Worm (Caenorhabditis elegans) whole organism, L2 larva: ENCODE data around the gene nhr-275.
"Not testable (repeated sequence)": the region's sequence is repeated elsewhere in the genome, so short reads cannot be mapped to it uniquely, and the experiment has no call there.

Source experiments
- C34F6.9 ChIP-seq: fragments of 150-350 bp; optimal IDR thresholded peaks from 2 replicates; lab custom pipeline; 2014; ENCODE audit warnings: missing biosample characterization, missing genetic modification characterization
- F13H6.1 ChIP-seq: sonication (generic microtip); optimal IDR thresholded peaks from 2 replicates; lab custom pipeline; 2016; ENCODE audit warnings: missing genetic modification characterization, missing compliant biosample characterization
- R02D3.7 ChIP-seq: fragments of 150-350 bp; optimal IDR thresholded peaks from 2 replicates; lab custom pipeline; 2014; ENCODE audit warnings: missing biosample characterization, missing genetic modification characterization
- alr-1 ChIP-seq: fragments of 150-350 bp; optimal IDR thresholded peaks from 2 replicates; lab custom pipeline; 2014; ENCODE audit warnings: missing biosample characterization, missing genetic modification characterization
- ama-1 ChIP-seq: fragments of 150-350 bp; optimal IDR thresholded peaks from 2 replicates; lab custom pipeline; 2018; ENCODE audit warnings: inconsistent platforms
- blmp-1 ChIP-seq: sonication (generic microtip); optimal IDR thresholded peaks from 2 replicates; lab custom pipeline; 2017; ENCODE audit warnings: missing genetic modification characterization, mild to moderate bottlenecking, missing compliant biosample characterization, antibody characterized with exemption, moderate library complexity; ENCODE audit not compliant: insufficient read depth
- ceh-16 ChIP-seq: fragments of 150-350 bp; optimal IDR thresholded peaks from 2 replicates; lab custom pipeline; 2014; ENCODE audit warnings: missing biosample characterization, missing genetic modification characterization
- crh-2 ChIP-seq: sonication (generic microtip); optimal IDR thresholded peaks from 2 replicates; lab custom pipeline; 2017; ENCODE audit warnings: missing biosample characterization, missing genetic modification characterization
- dmd-4 ChIP-seq: sonication (generic microtip); optimal IDR thresholded peaks from 2 replicates; lab custom pipeline; 2017; ENCODE audit warnings: missing biosample characterization, missing genetic modification characterization
- egl-27 ChIP-seq: sonication (generic microtip); optimal IDR thresholded peaks from 3 replicates; lab custom pipeline; 2017; ENCODE audit warnings: missing biosample characterization, missing genetic modification reagents, missing genetic modification characterization
- elt-1 ChIP-seq: fragments of 150-350 bp; optimal IDR thresholded peaks from 2 replicates; lab custom pipeline; 2014; ENCODE audit warnings: missing biosample characterization, missing genetic modification characterization
- fos-1 ChIP-seq: fragments of 150-350 bp; optimal IDR thresholded peaks from 2 replicates; lab custom pipeline; 2014; ENCODE audit warnings: missing biosample characterization, missing genetic modification characterization
- gmeb-1 ChIP-seq: fragments of 150-350 bp; optimal IDR thresholded peaks from 2 replicates; lab custom pipeline; 2014; ENCODE audit warnings: missing biosample characterization, missing genetic modification characterization
- lin-11 ChIP-seq: fragments of 150-350 bp; sonication (generic microtip); optimal IDR thresholded peaks from 2 replicates; lab custom pipeline; 2014; ENCODE audit warnings: missing biosample characterization, missing genetic modification characterization, inconsistent platforms, mixed read lengths
- lsy-2 ChIP-seq, 2 experiments: fragments of 150-350 bp in 1 of 2; sonication (generic microtip) in 1 of 2; optimal IDR thresholded peaks; 2 replicates each; lab custom pipeline; 2014 to 2017; ENCODE audit warnings: missing biosample characterization in 2 of 2, missing genetic modification characterization in 2 of 2
- mbf-1 ChIP-seq: sonication (generic microtip); optimal IDR thresholded peaks from 2 replicates; lab custom pipeline; 2017; ENCODE audit warnings: missing biosample characterization, missing genetic modification characterization
- nhr-10 ChIP-seq: sonication (generic microtip); optimal IDR thresholded peaks from 2 replicates; lab custom pipeline; 2017; ENCODE audit warnings: missing biosample characterization, missing genetic modification characterization
- nhr-12 ChIP-seq: fragments of 150-350 bp; optimal IDR thresholded peaks from 2 replicates; lab custom pipeline; 2014; ENCODE audit warnings: missing biosample characterization, missing genetic modification characterization
- nhr-129 ChIP-seq: fragments of 150-350 bp; optimal IDR thresholded peaks from 2 replicates; lab custom pipeline; 2014; ENCODE audit warnings: missing biosample characterization, missing genetic modification characterization
- nhr-23 ChIP-seq: fragments of 150-350 bp; optimal IDR thresholded peaks from 2 replicates; lab custom pipeline; 2014; ENCODE audit warnings: missing biosample characterization, missing genetic modification reagents, missing genetic modification characterization
- nhr-237 ChIP-seq: fragments of 150-350 bp; optimal IDR thresholded peaks from 2 replicates; lab custom pipeline; 2014; ENCODE audit warnings: missing biosample characterization, missing genetic modification characterization
- nhr-25 ChIP-seq: fragments of 150-350 bp; sonication (generic microtip); optimal IDR thresholded peaks from 3 replicates; lab custom pipeline; 2014; ENCODE audit warnings: missing biosample characterization, missing genetic modification characterization
- skn-1 ChIP-seq: sonication (generic microtip); optimal IDR thresholded peaks from 2 replicates; lab custom pipeline; 2017; ENCODE audit warnings: missing biosample characterization, missing genetic modification characterization
- sma-3 ChIP-seq: sonication (generic microtip); optimal IDR thresholded peaks from 2 replicates; lab custom pipeline; 2016; ENCODE audit warnings: missing genetic modification reagents, missing genetic modification characterization, missing compliant biosample characterization
- sma-9 ChIP-seq, 2 experiments: fragments of 150-350 bp in 1 of 2; sonication (generic microtip) in 1 of 2; optimal IDR thresholded peaks; 2 replicates each; lab custom pipeline; 2014 to 2016; ENCODE audit warnings: missing genetic modification characterization in 2 of 2, mild to moderate bottlenecking in 1 of 2, missing biosample characterization in 1 of 2, missing compliant biosample characterization in 1 of 2, missing genetic modification reagents in 1 of 2, moderate library complexity in 1 of 2
- unc-55 ChIP-seq: fragments of 150-350 bp; sonication (generic microtip); optimal IDR thresholded peaks from 3 replicates; lab custom pipeline; 2014; ENCODE audit warnings: missing biosample characterization, missing genetic modification reagents, missing genetic modification characterization
- unc-62 ChIP-seq: fragments of 150-350 bp; optimal IDR thresholded peaks from 2 replicates; lab custom pipeline; 2014; ENCODE audit warnings: missing biosample characterization, missing genetic modification reagents, missing genetic modification characterization
- zag-1 ChIP-seq: fragments of 150-350 bp; optimal IDR thresholded peaks from 2 replicates; lab custom pipeline; 2014; ENCODE audit warnings: missing biosample characterization, missing genetic modification characterization
- ztf-1 ChIP-seq: fragments of 200-800 bp; sonication (Bioruptor generic); conservative IDR thresholded peaks from 2 replicates; pipeline ENCODE4 v1.3.6; 2022; ENCODE audit warnings: missing genetic modification characterization, missing compliant biosample characterization
- ztf-4 ChIP-seq: fragments of 150-350 bp; optimal IDR thresholded peaks from 2 replicates; lab custom pipeline; 2014; ENCODE audit warnings: missing biosample characterization, missing genetic modification characterization

nhr-275 gene

ce11 chrV:2264455-2264854 lies 2.4 kb downstream of the nhr-275 start, which contains the start of gene nhr-183:
Gene nhr-183, minus strand, starts transcription at chrV:2264634.
- TF ChIP-seq blmp-1 (tag; lab: Kevin White, UChicago), result no peak
- no peak for TF ChIP-seq elt-1 (tag; lab: Kevin White, UChicago)
- no peak for TF ChIP-seq ztf-1 (GFP tag; lab: Robert Waterston, UW)
- no peak for TF ChIP-seq ama-1 (lab: Kevin White, UChicago)
- TF ChIP-seq nhr-129 (tag; lab: Kevin White, UChicago), result no peak
- no peak for TF ChIP-seq unc-55
- no peak for TF ChIP-seq nhr-237 (tag; lab: Kevin White, UChicago)
- TF ChIP-seq lsy-2 (tag; optimal IDR thresholded peaks at IDR 0.05; lab: Kevin White, UChicago), result no peak

DNA sequence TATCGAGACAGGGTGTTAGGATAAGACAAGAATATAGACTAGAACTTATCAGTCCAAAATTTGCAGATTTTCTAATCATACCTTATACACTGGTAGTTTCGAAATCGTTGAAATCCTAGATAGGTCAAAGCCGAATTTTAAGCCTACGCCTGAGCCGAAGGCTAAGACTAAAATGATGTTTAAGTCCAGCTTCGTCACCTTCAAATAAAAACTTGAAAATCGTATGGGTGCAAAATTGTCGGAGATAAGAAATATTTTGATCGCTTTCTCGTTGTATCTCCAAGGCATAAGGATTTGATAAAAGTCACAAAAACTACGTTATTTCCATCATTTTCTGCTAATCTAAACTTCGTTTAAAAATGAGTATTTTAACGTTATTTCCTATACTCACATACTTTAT lies 6.2 kb downstream of the nhr-275 start, which contains the start of gene F41B5.12:
TSS of gene F41B5.12 (plus strand) at position 301 of the 400 bp plus-strand sequence.
- TF ChIP-seq nhr-23 (tag; lab: Kevin White, UChicago), result no peak
- no peak for TF ChIP-seq C34F6.9 (tag; lab: Kevin White, UChicago)
- no peak for TF ChIP-seq nhr-25 (tag; lab: Kevin White, UChicago)
- no peak for TF ChIP-seq lin-11 (tag; lab: Kevin White, UChicago)

DNA sequence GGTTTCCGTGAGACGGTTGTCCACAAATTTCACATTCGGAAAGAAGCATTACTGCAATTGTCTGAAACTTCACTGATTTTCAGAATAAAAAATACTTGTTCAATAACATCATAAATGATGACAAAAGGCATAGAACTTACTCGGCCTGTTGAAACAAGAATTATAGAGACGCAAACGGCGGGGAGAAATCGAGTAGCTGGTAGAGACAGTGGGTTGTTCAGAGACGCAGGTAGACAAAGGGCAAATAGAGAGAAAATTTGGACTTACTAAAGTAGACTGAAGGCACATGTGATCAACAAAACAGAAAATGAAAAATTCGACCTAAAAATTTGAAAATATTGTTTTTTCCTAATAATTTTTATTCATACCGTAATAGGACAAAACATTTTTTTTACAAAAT lies 7.1 kb downstream of the nhr-275 start, which contains the start of gene nhr-182:
TSS of gene nhr-182 (minus strand) at position 178 of the 400 bp plus-strand sequence.
- TF ChIP-seq sma-9 (GFP tag; optimal IDR thresholded peaks at IDR 0.05; lab: Kevin White, UChicago) (peak; percentile 19), sma-9 (tag; optimal IDR thresholded peaks at IDR 0.05; lab: Kevin White, UChicago) (no peak), crh-2 (tag; lab: Kevin White, UChicago) (peak; percentile 49), skn-1 (peak; percentile 86), nhr-129 (tag; lab: Kevin White, UChicago) (peak; percentile 28), C34F6.9 (tag; lab: Kevin White, UChicago) (peak; percentile 27), mbf-1 (tag; lab: Kevin White, UChicago) (no peak), zag-1 (tag; lab: Kevin White, UChicago) (no peak), nhr-10 (tag; lab: Kevin White, UChicago) (no peak), unc-55 (no peak), ztf-4 (tag; lab: Kevin White, UChicago) (no peak), sma-3 (GFP tag; lab: Kevin White, UChicago) (no peak), unc-62 (GFP tag; lab: Kevin White, UChicago) (no peak), nhr-12 (tag; lab: Kevin White, UChicago) (no peak), elt-1 (tag; lab: Kevin White, UChicago) (no peak), ceh-16 (tag; lab: Kevin White, UChicago) (no peak), fos-1 (tag; lab: Kevin White, UChicago) (peak; percentile 18), nhr-237 (tag; lab: Kevin White, UChicago) (no peak), gmeb-1 (tag; lab: Kevin White, UChicago) (no peak), F13H6.1 (tag; lab: Kevin White, UChicago) (peak; percentile 6), egl-27 (tag; lab: Kevin White, UChicago) (no peak), lsy-2 (tag; optimal IDR thresholded peaks at IDR 0.05; lab: Kevin White, UChicago) (peak in 1 of 2 experiments; percentile 28), R02D3.7 (no peak)

DNA sequence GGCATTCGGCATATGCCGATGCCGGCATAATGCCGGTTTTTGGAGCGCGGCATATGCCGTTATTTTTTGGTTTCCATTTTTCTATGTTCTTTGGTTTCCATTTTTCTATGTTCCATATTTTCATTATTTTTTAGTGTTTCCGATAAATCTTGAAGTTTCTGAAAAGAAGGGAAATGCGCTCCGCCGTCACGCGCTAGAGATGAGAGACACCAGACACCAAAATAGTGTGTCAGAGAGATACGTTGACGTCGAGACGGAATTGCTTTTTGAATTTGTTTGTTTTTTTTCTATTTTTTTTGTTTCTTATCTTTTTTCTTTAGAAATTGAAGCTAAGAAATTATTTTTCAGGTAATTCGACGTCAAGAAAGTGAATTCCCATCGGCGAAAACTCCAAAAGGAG lies 11.7 kb downstream of the nhr-275 start, which contains the start of gene F41B5.1:
TSS of gene F41B5.1 (plus strand) at position 343 of the 400 bp plus-strand sequence.
- not testable (repeated sequence) for TF ChIP-seq ceh-16, nhr-12, dmd-4 (tag; lab: Kevin White, UChicago)

DNA sequence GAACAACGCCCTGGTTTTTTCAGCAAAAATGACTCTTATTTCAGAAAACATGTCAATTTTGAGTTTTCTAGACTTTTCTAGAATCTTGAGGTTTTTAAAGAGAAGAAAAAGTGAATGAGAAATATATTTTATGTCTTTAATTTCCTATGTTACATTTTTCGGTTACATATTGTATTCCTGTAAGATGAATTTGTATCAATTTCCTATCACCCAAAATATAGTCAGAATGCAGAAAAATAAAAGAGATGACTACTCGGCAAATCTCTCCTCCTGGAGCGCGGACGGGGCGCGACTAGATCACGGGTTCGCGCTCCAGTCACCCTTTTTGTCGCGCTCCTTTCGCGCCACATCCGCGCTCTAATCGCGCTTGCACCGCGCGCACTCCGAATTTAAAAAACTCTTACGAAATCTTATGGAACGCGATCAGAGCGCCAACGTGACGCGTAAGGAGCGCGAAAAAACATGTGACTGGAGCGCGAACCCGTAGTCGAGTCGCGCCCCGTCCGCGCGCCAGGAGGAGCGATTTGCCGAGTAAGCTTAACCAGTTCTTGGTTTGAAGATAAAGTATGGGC lies 12.2 kb downstream of the nhr-275 start, which contains the start of gene str-253:
TSS of gene str-253 (minus strand) at position 51 of the 572 bp plus-strand sequence.
- no peak for TF ChIP-seq mbf-1 (tag; lab: Kevin White, UChicago)
- no peak for TF ChIP-seq alr-1 (tag; lab: Kevin White, UChicago)
- TF ChIP-seq unc-55, result no peak
- TF ChIP-seq F13H6.1 (tag; lab: Kevin White, UChicago), result no peak
